Fruit fly (Drosophila melanogaster): ENCODE measurements around the gene Irbp18.
"Not testable (repeated sequence)": the region's sequence is repeated elsewhere in the genome, so short reads cannot be mapped to it uniquely, and the experiment has no call there.

Gene Irbp18

dm6 chr3L:11097982-11098663 is at the start of gene Irbp18, which contains the start of gene APP-BP1:
Gene Irbp18, minus strand, starts transcription at chr3L:11098186.
Gene APP-BP1, plus strand, starts transcription at chr3L:11098412.
- TF ChIP-seq EcR (GFP tag; optimal IDR thresholded peaks at IDR 0.05) = no peak
- TF ChIP-seq pan (optimal IDR thresholded peaks at IDR 0.05) = no peak
- TF ChIP-seq Dll (optimal IDR thresholded peaks at IDR 0.05) = no peak
- no peak for TF ChIP-seq usp (GFP tag; optimal IDR thresholded peaks at IDR 0.05)
- TF ChIP-seq CG8478 (optimal IDR thresholded peaks at IDR 0.05) = no peak
- no peak for TF ChIP-seq psq (optimal IDR thresholded peaks at IDR 0.05)

DNA sequence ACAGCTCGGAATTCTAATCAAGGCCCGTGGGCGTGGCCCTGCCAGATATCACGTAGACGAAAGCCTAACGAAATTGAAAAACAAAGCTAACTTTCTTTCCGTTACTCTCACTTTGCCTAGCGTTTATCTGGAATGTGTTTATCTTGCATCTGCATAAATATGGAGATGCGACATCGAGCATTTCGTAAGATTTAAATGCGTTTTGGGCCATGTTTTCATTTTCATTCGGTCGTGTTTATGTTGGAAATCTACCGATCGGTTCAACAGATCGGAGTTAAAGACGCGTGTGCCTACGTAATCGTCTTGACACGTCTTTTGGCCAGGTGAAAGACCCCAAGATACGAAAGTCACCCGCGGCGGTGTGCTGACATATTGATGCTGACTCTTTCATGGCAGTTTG is 49.7 kb upstream of the Irbp18 start:
- TF ChIP-seq CG8478 (optimal IDR thresholded peaks at IDR 0.05) = no peak
- no peak for TF ChIP-seq Dll (optimal IDR thresholded peaks at IDR 0.05)

- no peak for TF ChIP-seq psq (optimal IDR thresholded peaks at IDR 0.05)
- no peak for TF ChIP-seq pan (optimal IDR thresholded peaks at IDR 0.05)
- TF ChIP-seq EcR (GFP tag; optimal IDR thresholded peaks at IDR 0.05) = no peak
- TF ChIP-seq usp (GFP tag; optimal IDR thresholded peaks at IDR 0.05) = no peak
- TF ChIP-seq CG8478 (optimal IDR thresholded peaks at IDR 0.05) = no peak
- no peak for TF ChIP-seq Dll (optimal IDR thresholded peaks at IDR 0.05)
Observed at dm6 chr3L:11145065-11145464, 47.1 kb upstream of the Irbp18 start.

DNA sequence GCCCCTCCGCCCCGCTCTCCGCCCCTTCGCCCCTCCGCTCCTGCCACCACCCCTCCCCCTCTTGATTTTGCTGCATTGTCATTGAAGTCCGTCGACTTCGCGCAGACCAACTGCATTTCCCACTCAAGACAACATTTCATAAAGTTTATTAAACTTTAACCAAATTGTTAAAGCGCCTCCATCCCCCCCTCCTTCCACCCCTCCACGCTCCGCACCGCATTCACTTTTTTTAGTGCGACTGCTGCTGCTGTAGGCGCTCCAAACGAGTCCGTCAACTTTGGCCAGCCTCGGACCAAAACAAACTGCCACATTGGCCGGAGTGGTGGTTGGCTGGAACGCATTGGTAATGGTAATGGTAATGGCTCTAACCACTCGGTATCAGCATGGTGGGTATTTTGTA is 40.9 kb upstream of the Irbp18 start:
- TF ChIP-seq pan (optimal IDR thresholded peaks at IDR 0.05) (no peak), EcR (GFP tag; optimal IDR thresholded peaks at IDR 0.05) (no peak), psq (optimal IDR thresholded peaks at IDR 0.05) (no peak), CG8478 (optimal IDR thresholded peaks at IDR 0.05) (no peak), usp (GFP tag; optimal IDR thresholded peaks at IDR 0.05) (no peak), Dll (optimal IDR thresholded peaks at IDR 0.05) (no peak)

DNA sequence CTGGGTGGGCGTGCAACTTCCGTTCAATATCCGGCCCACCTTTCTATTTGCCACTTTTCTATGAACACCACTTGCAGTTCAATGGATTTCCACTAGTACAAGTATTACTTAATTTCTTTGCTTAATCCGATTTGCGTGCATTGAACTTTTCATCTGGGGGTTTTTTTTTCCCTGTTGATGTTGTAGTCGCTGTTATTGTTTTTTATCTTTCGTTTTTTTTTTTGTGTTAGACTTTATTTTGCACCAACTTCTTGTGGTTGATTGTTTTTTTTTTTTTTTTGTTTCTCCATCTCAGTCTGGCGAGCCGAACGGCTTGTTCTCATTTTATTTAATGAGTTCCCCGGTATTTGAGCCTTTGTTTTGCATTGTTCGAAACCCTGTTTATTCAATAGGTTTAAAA is 38.4 kb upstream of the Irbp18 start:
- TF ChIP-seq EcR (GFP tag; optimal IDR thresholded peaks at IDR 0.05) (no peak), usp (GFP tag; optimal IDR thresholded peaks at IDR 0.05) (no peak), CG8478 (optimal IDR thresholded peaks at IDR 0.05) (no peak), psq (optimal IDR thresholded peaks at IDR 0.05) (no peak)

DNA sequence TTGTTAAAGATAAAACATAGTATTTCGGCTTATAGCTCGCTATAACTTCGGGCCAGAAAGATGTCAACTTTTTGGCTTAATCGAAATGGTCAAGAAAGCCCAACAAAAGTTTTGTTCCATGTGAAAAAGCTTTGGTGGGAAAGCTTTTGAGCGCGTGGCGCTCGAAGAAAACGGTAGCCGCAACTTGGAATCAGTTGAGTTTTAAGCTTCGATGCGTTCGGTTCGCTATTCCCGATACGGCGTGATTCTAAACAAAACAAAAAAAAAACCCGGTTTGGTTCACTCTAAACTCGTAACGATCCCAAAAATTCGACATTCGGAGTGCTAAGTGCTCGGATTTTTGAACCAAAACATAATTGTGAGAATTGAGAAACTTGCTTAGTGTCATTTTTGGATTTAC is 37.9 kb upstream of the Irbp18 start, which contains the start of gene IRSp53:
Gene IRSp53 (plus strand): TSS at position 204 of the 400 bp plus-strand sequence.
- TF ChIP-seq psq (optimal IDR thresholded peaks at IDR 0.05) (no peak), usp (GFP tag; optimal IDR thresholded peaks at IDR 0.05) (no peak), Dll (optimal IDR thresholded peaks at IDR 0.05) (no peak), EcR (GFP tag; optimal IDR thresholded peaks at IDR 0.05) (no peak), pan (optimal IDR thresholded peaks at IDR 0.05) (no peak), CG8478 (optimal IDR thresholded peaks at IDR 0.05) (no peak)

- not testable (repeated sequence) for TF ChIP-seq CG8478 (optimal IDR thresholded peaks at IDR 0.05); EcR (GFP tag; optimal IDR thresholded peaks at IDR 0.05); usp (GFP tag; optimal IDR thresholded peaks at IDR 0.05)
Observed at dm6 chr3L:11134886-11135285, 36.9 kb upstream of the Irbp18 start, which contains the start of gene CG14143. Gene CG14143, plus strand, starts transcription at chr3L:11134987.

dm6 chr3L:11132055-11132454 is 34.1 kb upstream of the Irbp18 start, which contains the start of gene CG32074:
Gene CG32074, minus strand, starts transcription at chr3L:11132322.
- not testable (repeated sequence) for TF ChIP-seq Dll (optimal IDR thresholded peaks at IDR 0.05); psq (optimal IDR thresholded peaks at IDR 0.05); usp (GFP tag; optimal IDR thresholded peaks at IDR 0.05)

DNA sequence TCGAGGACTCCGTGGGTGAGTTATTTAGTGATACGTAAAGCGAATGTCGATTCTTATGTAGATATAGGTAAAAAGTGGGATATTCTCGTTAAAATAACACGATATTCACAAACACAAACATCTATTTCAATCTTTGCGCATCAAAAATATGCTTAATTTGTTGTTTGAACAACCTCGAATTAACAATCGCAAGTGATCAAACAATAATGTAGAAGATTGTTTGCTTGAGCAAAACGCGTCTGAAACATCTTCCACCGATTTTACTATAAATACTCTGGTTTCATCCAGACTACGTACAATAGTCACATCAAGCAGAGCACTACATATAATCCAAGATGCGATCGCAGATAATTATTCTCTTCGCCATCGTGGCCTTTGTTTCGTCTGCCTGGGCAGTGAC is 32.5 kb upstream of the Irbp18 start, which contains the start of gene nol:
Gene nol (plus strand): TSS at position 301 of the 400 bp plus-strand sequence.
- TF ChIP-seq CG8478 (optimal IDR thresholded peaks at IDR 0.05) (no peak), Dll (optimal IDR thresholded peaks at IDR 0.05) (no peak), usp (GFP tag; optimal IDR thresholded peaks at IDR 0.05) (no peak), pan (optimal IDR thresholded peaks at IDR 0.05) (no peak), psq (optimal IDR thresholded peaks at IDR 0.05) (no peak), EcR (GFP tag; optimal IDR thresholded peaks at IDR 0.05) (no peak)

DNA sequence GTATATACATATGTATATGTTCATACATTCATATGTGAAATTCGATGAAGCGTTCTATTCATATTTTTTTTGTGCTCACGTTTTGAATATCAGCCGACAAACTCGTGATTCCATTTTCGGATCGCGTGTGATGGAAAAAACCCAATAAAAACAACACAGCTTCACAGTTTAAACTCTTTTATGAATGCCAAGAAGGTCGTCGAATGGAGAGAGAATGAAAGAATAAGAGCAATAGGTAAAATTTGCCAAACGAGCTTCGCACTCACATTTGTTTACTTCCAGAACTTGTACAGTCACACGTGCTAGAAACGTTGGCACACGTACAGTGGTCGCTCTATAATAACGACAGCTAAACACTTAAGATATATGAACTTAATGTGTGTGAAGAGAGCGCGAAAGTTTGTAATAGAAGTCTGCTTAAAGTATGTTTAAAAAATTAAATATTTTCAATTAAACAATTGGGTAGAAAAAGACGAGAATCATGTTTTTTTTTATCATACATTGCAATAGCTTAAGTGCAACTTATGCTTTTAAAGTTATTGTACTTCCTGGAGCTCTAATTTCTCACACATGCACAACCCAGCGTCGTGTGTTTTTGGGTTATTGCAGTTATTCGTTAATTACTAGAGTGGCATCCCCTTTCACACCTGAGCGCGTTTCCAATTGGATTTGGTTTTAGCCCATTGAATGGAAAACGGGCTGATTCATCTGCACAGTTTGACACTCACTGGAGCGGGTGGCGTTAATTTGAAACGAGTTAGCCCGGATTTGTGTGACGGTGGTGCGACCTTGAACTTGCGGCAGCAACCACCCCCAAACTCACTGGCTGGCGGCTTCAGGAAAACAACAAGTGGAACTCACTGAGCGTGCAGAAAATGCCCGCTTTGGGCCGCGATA is 27.9 kb upstream of the Irbp18 start:
- TF ChIP-seq psq (optimal IDR thresholded peaks at IDR 0.05) (no peak), pan (optimal IDR thresholded peaks at IDR 0.05) (no peak), usp (GFP tag; optimal IDR thresholded peaks at IDR 0.05) (no peak), CG8478 (optimal IDR thresholded peaks at IDR 0.05) (no peak), Dll (optimal IDR thresholded peaks at IDR 0.05) (no peak), EcR (GFP tag; optimal IDR thresholded peaks at IDR 0.05) (no peak)

DNA sequence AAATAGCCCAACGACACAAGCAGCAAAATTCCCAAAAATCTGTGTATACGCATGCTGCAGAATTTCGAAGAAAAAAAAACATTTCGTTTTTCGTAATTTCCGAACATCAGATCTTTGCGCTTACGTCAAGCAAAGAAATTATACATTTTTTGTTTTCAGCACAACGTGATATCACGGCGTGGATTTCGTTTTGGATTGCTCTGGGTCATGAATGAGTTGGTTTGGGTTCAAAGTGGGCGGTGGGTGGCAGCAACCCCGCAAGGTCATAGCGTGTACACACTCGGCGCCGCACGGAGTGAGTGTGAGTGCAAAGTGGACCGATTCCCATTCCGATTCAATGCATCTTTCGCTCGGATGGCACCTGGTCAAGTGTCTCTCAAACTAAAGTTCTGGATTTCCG is 26.9 kb upstream of the Irbp18 start:
- TF ChIP-seq Dll (optimal IDR thresholded peaks at IDR 0.05) = no peak
- TF ChIP-seq EcR (GFP tag; optimal IDR thresholded peaks at IDR 0.05) = no peak

DNA sequence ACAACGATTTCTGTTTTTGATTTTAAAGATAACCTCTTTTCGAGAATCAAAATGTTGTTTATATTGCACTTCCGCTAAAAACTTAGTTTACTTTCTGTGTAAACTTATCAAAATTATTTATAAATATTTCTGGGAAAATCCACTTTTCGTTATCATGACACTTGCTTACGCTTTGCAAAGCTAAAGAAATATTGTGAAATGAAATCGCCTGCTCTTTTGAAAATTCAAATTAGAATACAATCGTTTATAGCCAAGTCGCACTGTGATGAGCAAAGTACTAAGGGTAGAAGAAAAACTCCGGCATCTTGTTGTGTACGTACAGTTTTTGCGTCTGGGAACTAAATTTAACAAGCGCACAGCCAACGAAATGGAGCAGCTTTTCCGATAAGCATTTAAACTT is 26.5 kb upstream of the Irbp18 start:
- TF ChIP-seq Dll (optimal IDR thresholded peaks at IDR 0.05) = no peak
- TF ChIP-seq usp (GFP tag; optimal IDR thresholded peaks at IDR 0.05) = no peak
- no peak for TF ChIP-seq EcR (GFP tag; optimal IDR thresholded peaks at IDR 0.05)
- TF ChIP-seq psq (optimal IDR thresholded peaks at IDR 0.05) = no peak
- TF ChIP-seq CG8478 (optimal IDR thresholded peaks at IDR 0.05) = no peak
- TF ChIP-seq pan (optimal IDR thresholded peaks at IDR 0.05) = no peak

Measured in whole organism.